Fruit fly (Drosophila melanogaster) whole organism, embryonic: ENCODE data around the gene CG3556.

ENCODE experiments used
- Asciz ChIP-seq: fragments of 200-800 bp; sonication (Bioruptor generic); optimal IDR thresholded peaks from 2 replicates; lab custom pipeline; 2017; ENCODE audit warnings: missing biosample characterization, mild to moderate bottlenecking, missing genetic modification characterization, missing genetic modification reagents
- BEAF-32 ChIP-seq: fragments of 200-800 bp; sonication (Bioruptor generic); optimal IDR thresholded peaks from 3 replicates; lab custom pipeline; 2017; ENCODE audit warnings: missing biosample characterization, missing genetic modification characterization, mild to moderate bottlenecking, moderate library complexity, missing genetic modification reagents
- BtbVII ChIP-seq: fragments of 200-800 bp; sonication (Bioruptor generic); optimal IDR thresholded peaks from 3 replicates; lab custom pipeline; 2017; ENCODE audit warnings: missing biosample characterization, mild to moderate bottlenecking, missing genetic modification characterization
- Bteb2 ChIP-seq: fragments of 200-800 bp; sonication (Bioruptor generic); optimal IDR thresholded peaks from 2 replicates; lab custom pipeline; 2016; ENCODE audit warnings: missing biosample characterization, missing genetic modification characterization
- CG11093 ChIP-seq: fragments of 200-800 bp; sonication (Bioruptor generic); IDR thresholded peaks from 3 replicates; pipeline ENCODE4 v1.3.6; 2022; ENCODE audit warnings: missing biosample characterization, missing genetic modification characterization
- CG11560 ChIP-seq: fragments of 200-800 bp; sonication (Bioruptor generic); IDR thresholded peaks from 3 replicates; pipeline ENCODE4 v1.3.6; 2022; ENCODE audit warnings: missing biosample characterization, missing genetic modification characterization
- CG11695 ChIP-seq: fragments of 200-800 bp; sonication (Bioruptor generic); IDR thresholded peaks from 3 replicates; pipeline ENCODE4 v1.3.6; 2022; ENCODE audit warnings: missing biosample characterization, missing genetic modification characterization
- CG11723 ChIP-seq: fragments of 200-800 bp; sonication (Bioruptor generic); optimal IDR thresholded peaks from 2 replicates; lab custom pipeline; 2017; ENCODE audit warnings: missing biosample characterization, mild to moderate bottlenecking, missing genetic modification characterization
- CG12299 ChIP-seq: fragments of 200-800 bp; sonication (Bioruptor generic); optimal IDR thresholded peaks from 2 replicates; lab custom pipeline; 2018; ENCODE audit warnings: missing biosample characterization, mild to moderate bottlenecking, missing genetic modification characterization
- CG12942 ChIP-seq: fragments of 200-800 bp; sonication (Bioruptor generic); optimal IDR thresholded peaks from 3 replicates; lab custom pipeline; 2016; ENCODE audit warnings: missing biosample characterization, missing genetic modification characterization
- CG15073 ChIP-seq: fragments of 200-800 bp; sonication (Bioruptor generic); optimal IDR thresholded peaks from 2 replicates; lab custom pipeline; 2016; ENCODE audit warnings: missing biosample characterization, missing genetic modification characterization
- CG17612 ChIP-seq: fragments of 200-800 bp; sonication (Bioruptor generic); IDR thresholded peaks from 2 replicates; pipeline ENCODE4 v1.3.6; 2022; ENCODE audit warnings: missing biosample characterization, missing genetic modification characterization
- CG2120 ChIP-seq: fragments of 200-800 bp; sonication (Bioruptor generic); optimal IDR thresholded peaks from 3 replicates; lab custom pipeline; 2016; ENCODE audit warnings: missing biosample characterization, missing genetic modification characterization
- CG2678 ChIP-seq: fragments of 200-800 bp; sonication (Bioruptor generic); optimal IDR thresholded peaks from 3 replicates; lab custom pipeline; 2019; ENCODE audit warnings: missing biosample characterization, mild to moderate bottlenecking, missing genetic modification characterization, moderate library complexity
- CG30431 ChIP-seq: fragments of 200-800 bp; sonication (Bioruptor generic); optimal IDR thresholded peaks from 2 replicates; lab custom pipeline; 2017; ENCODE audit warnings: missing biosample characterization, missing genetic modification characterization
- CG32772 ChIP-seq: fragments of 200-800 bp; sonication (Bioruptor generic); IDR thresholded peaks from 2 replicates; pipeline ENCODE4 v1.3.6; 2022; ENCODE audit warnings: missing biosample characterization, missing genetic modification characterization
- CG3407 ChIP-seq: fragments of 200-800 bp; sonication (Bioruptor generic); optimal IDR thresholded peaks from 2 replicates; lab custom pipeline; 2018; ENCODE audit warnings: missing biosample characterization, mild to moderate bottlenecking, missing genetic modification characterization
- CG34376 ChIP-seq: fragments of 200-800 bp; sonication (Bioruptor generic); optimal IDR thresholded peaks from 2 replicates; lab custom pipeline; 2018; ENCODE audit warnings: missing biosample characterization, mild to moderate bottlenecking, missing genetic modification characterization
- CG3726 ChIP-seq: fragments of 200-800 bp; sonication (Bioruptor generic); IDR thresholded peaks from 3 replicates; pipeline ENCODE4, ENCODE4 v1.3.6; 2022; ENCODE audit warnings: missing biosample characterization, missing genetic modification characterization
- CG4328 ChIP-seq: fragments of 200-800 bp; sonication (Bioruptor generic); optimal IDR thresholded peaks from 3 replicates; lab custom pipeline; 2017; ENCODE audit warnings: missing biosample characterization, missing genetic modification reagents, missing genetic modification characterization
- CG5245 ChIP-seq: fragments of 200-800 bp; sonication (Bioruptor generic); optimal IDR thresholded peaks from 3 replicates; lab custom pipeline; 2016; ENCODE audit warnings: missing biosample characterization, missing genetic modification characterization
- CG7556 ChIP-seq: fragments of 200-800 bp; sonication (Bioruptor generic); optimal IDR thresholded peaks from 2 replicates; lab custom pipeline; 2017; ENCODE audit warnings: missing biosample characterization, mild to moderate bottlenecking, missing genetic modification characterization
- CG7786 ChIP-seq: fragments of 200-800 bp; sonication (Bioruptor generic); optimal IDR thresholded peaks from 2 replicates; lab custom pipeline; 2016; ENCODE audit warnings: missing biosample characterization, missing genetic modification characterization
- CG9609 ChIP-seq: fragments of 200-800 bp; sonication (Bioruptor generic); optimal IDR thresholded peaks from 3 replicates; lab custom pipeline; 2016; ENCODE audit warnings: missing biosample characterization, missing genetic modification characterization
- CG9797 ChIP-seq: fragments of 200-800 bp; sonication (Bioruptor generic); optimal IDR thresholded peaks from 3 replicates; lab custom pipeline; 2018; ENCODE audit warnings: missing biosample characterization, mild to moderate bottlenecking, missing genetic modification characterization
- Kr ChIP-seq: fragments of 200-800 bp; sonication (Bioruptor generic); optimal IDR thresholded peaks from 2 replicates; lab custom pipeline; 2017; ENCODE audit warnings: missing biosample characterization, mild to moderate bottlenecking, missing genetic modification characterization
- Med ChIP-seq: fragments of 200-800 bp; sonication (Bioruptor generic); peaks from one replicate; lab custom pipeline; 2016; ENCODE audit warnings: missing biosample characterization, missing genetic modification characterization, mild to moderate bottlenecking, inconsistent platforms, moderate library complexity
- Mes4 ChIP-seq: fragments of 200-800 bp; sonication (Bioruptor generic); optimal IDR thresholded peaks from 2 replicates; lab custom pipeline; 2016; ENCODE audit warnings: missing biosample characterization, missing genetic modification characterization
- Ptx1 ChIP-seq: fragments of 200-800 bp; sonication (Bioruptor generic); IDR thresholded peaks from 2 replicates; pipeline ENCODE4 v1.3.6; 2022; ENCODE audit warnings: missing biosample characterization, missing genetic modification characterization
- abd-A ChIP-seq: fragments of 200-800 bp; sonication (Bioruptor generic); optimal IDR thresholded peaks from 3 replicates; lab custom pipeline; 2019; ENCODE audit warnings: missing biosample characterization, mild to moderate bottlenecking, missing genetic modification characterization, moderate library complexity
- aop ChIP-seq: fragments of 200-800 bp; sonication (Bioruptor generic); IDR thresholded peaks from 2 replicates; pipeline ENCODE4 v1.3.6; 2022; ENCODE audit warnings: missing biosample characterization, missing genetic modification characterization
- ash1 ChIP-seq: fragments of 200-800 bp; sonication (Bioruptor generic); optimal IDR thresholded peaks from 2 replicates; lab custom pipeline; 2018; ENCODE audit warnings: missing biosample characterization, mild to moderate bottlenecking, missing genetic modification characterization
- bab2 ChIP-seq: fragments of 200-800 bp; sonication (Bioruptor generic); optimal IDR thresholded peaks from 2 replicates; lab custom pipeline; 2016; ENCODE audit warnings: missing biosample characterization, missing genetic modification characterization
- bsh ChIP-seq, 2 experiments: fragments of 200-800 bp; sonication (Bioruptor generic); optimal IDR thresholded peaks; 2 replicates each; lab custom pipeline; 2017 to 2018; ENCODE audit warnings: mild to moderate bottlenecking in 2 of 2, missing biosample characterization in 2 of 2, missing genetic modification characterization in 2 of 2, moderate library complexity in 1 of 2
- cas ChIP-seq: fragments of 200-800 bp; sonication (Bioruptor generic); IDR thresholded peaks from 2 replicates; pipeline ENCODE4 v1.3.6; 2022; ENCODE audit warnings: missing biosample characterization, missing genetic modification characterization
- dm ChIP-seq: fragments of 200-800 bp; sonication (Bioruptor generic); optimal IDR thresholded peaks from 3 replicates; lab custom pipeline; 2016; ENCODE audit warnings: missing biosample characterization, missing genetic modification characterization
- emc ChIP-seq: fragments of 200-800 bp; sonication (Bioruptor generic); optimal IDR thresholded peaks from 2 replicates; lab custom pipeline; 2016; ENCODE audit warnings: missing biosample characterization, missing genetic modification characterization
- esg ChIP-seq: fragments of 200-800 bp; sonication (Bioruptor generic); conservative IDR thresholded peaks from 2 replicates; pipeline ENCODE4 v1.3.6; 2022; ENCODE audit warnings: missing biosample characterization, missing genetic modification characterization
- fd64A ChIP-seq: fragments of 200-800 bp; sonication (Bioruptor generic); optimal IDR thresholded peaks from 3 replicates; lab custom pipeline; 2018; ENCODE audit warnings: missing biosample characterization, mild to moderate bottlenecking, missing genetic modification characterization
- gsb ChIP-seq: fragments of 200-800 bp; sonication (Bioruptor generic); IDR thresholded peaks from 2 replicates; pipeline ENCODE4 v1.3.6; 2022; ENCODE audit warnings: missing biosample characterization, missing genetic modification characterization
- gsb-n ChIP-seq: fragments of 200-800 bp; sonication (Bioruptor generic); optimal IDR thresholded peaks from 3 replicates; lab custom pipeline; 2018; ENCODE audit warnings: missing biosample characterization, mild to moderate bottlenecking, missing genetic modification characterization
- klu ChIP-seq: fragments of 200-800 bp; sonication (Bioruptor generic); IDR thresholded peaks from 2 replicates; pipeline ENCODE4 v1.3.6; 2022; ENCODE audit warnings: missing biosample characterization, missing genetic modification characterization
- nom ChIP-seq: fragments of 200-800 bp; sonication (Bioruptor generic); optimal IDR thresholded peaks from 2 replicates; lab custom pipeline; 2017; ENCODE audit warnings: missing biosample characterization, missing genetic modification characterization, mild to moderate bottlenecking, moderate library complexity, missing genetic modification reagents
- onecut ChIP-seq: fragments of 200-800 bp; sonication (Bioruptor generic); IDR thresholded peaks from 2 replicates; pipeline ENCODE4 v1.3.6; 2022; ENCODE audit warnings: missing biosample characterization, missing genetic modification characterization
- prd ChIP-seq, 3 experiments: fragments of >200 bp in 2 of 3; fragments of 200-800 bp in 1 of 3; sonication (Bioruptor generic) in 1 of 3; optimal IDR thresholded peaks in 2 of 3; IDR thresholded peaks in 1 of 3; 2 replicates in 2 of 3; 3 replicates in 1 of 3; pipeline versions ENCODE4 v1.3.6 to Lab custom; 2017 to 2022; ENCODE audit warnings: missing biosample characterization in 1 of 3, missing genetic modification characterization in 1 of 3
- pros ChIP-seq: fragments of 200-800 bp; sonication (Bioruptor generic); optimal IDR thresholded peaks from 3 replicates; lab custom pipeline; 2019; ENCODE audit warnings: missing biosample characterization, mild to moderate bottlenecking, missing genetic modification characterization, moderate library complexity
- pum ChIP-seq: fragments of 200-800 bp; sonication (Bioruptor generic); optimal IDR thresholded peaks from 2 replicates; lab custom pipeline; 2016; ENCODE audit warnings: missing biosample characterization, missing genetic modification characterization
- row ChIP-seq: fragments of 200-800 bp; sonication (Bioruptor generic); IDR thresholded peaks from 3 replicates; pipeline ENCODE4 v1.3.6; 2022; ENCODE audit warnings: missing biosample characterization, missing genetic modification characterization
- shn ChIP-seq: fragments of 200-800 bp; sonication (Bioruptor generic); optimal IDR thresholded peaks from 3 replicates; lab custom pipeline; 2016; ENCODE audit warnings: missing biosample characterization, missing genetic modification characterization
- wor ChIP-seq: fragments of 200-800 bp; sonication (Bioruptor generic); IDR thresholded peaks from 2 replicates; pipeline ENCODE4 v1.3.6; 2022; ENCODE audit warnings: missing biosample characterization, missing genetic modification characterization
- zf30C ChIP-seq: fragments of 200-800 bp; sonication (Bioruptor generic); optimal IDR thresholded peaks from 3 replicates; lab custom pipeline; 2018; ENCODE audit warnings: missing biosample characterization, mild to moderate bottlenecking, missing genetic modification characterization

Gene CG3556

DNA sequence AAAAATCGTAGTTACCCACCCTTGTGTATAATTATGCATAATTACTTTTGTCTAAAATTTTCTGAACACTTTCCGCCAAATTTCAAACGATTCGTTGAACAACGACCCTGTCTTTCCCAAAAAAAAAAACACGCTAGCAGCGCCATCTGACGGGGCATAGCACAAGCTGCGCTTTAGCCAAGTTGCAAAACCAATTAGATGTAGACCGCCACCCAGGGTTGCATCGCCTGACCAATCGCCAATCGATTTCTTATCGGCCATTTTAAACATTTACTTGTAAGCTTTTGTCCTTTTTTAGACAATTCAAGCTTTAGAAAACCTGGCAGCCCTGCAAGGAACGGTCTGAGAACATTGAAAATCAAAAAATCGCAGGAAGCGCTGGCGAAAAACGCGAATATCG, at the start of gene CG3556 (continued):
- TF ChIP-seq BEAF-32 (GFP tag; lab: Kevin White, UChicago) (peak; percentile 52), shn (GFP tag; lab: Kevin White, UChicago) (peak; percentile 30), wor (GFP tag; lab: Robert Waterston, UW) (no peak), zf30C (GFP tag; lab: Kevin White, UChicago) (no peak), CG5245 (GFP tag; lab: Kevin White, UChicago) (no peak), CG12942 (GFP tag; lab: Kevin White, UChicago) (peak; percentile 8), emc (GFP tag; lab: Kevin White, UChicago) (no peak), CG9797 (GFP tag; lab: Kevin White, UChicago) (peak; percentile 48), CG11093 (GFP tag; lab: Robert Waterston, UW) (no peak), abd-A (tag; lab: Kevin White, UChicago) (no peak), ash1 (GFP tag; lab: Kevin White, UChicago) (no peak), CG9609 (GFP tag; lab: Kevin White, UChicago) (peak; percentile 25), CG30431 (GFP tag; lab: Kevin White, UChicago) (no peak), bsh (GFP tag; optimal IDR thresholded peaks at IDR 0.05; lab: Kevin White, UChicago) (peak in 1 of 2 experiments; percentile 36), bab2 (no peak), CG2678 (tag; lab: Kevin White, UChicago) (no peak), CG4328 (GFP tag; lab: Kevin White, UChicago) (no peak), fd64A (GFP tag; lab: Kevin White, UChicago) (no peak), dm (GFP tag; lab: Kevin White, UChicago) (peak; percentile 50), Bteb2 (GFP tag; lab: Kevin White, UChicago) (no peak), CG15073 (GFP tag; lab: Kevin White, UChicago) (no peak), CG11560 (tag; lab: Robert Waterston, UW) (peak; percentile 78; the same call in 2 of the 3 replicates), klu (GFP tag; lab: Robert Waterston, UW) (0 out of 2 replicates have a peak, but pooled peaks have one; percentile 7), gsb-n (tag; lab: Kevin White, UChicago) (no peak), onecut (GFP tag; lab: Robert Waterston, UW) (peak; percentile 69), row (GFP tag; lab: Robert Waterston, UW) (peak; percentile 37; the same call in 2 of the 3 replicates), prd (optimal IDR thresholded peaks at IDR 0.05; lab: Kevin White, UChicago) (no peak), prd (GFP tag; IDR thresholded peaks at IDR 0.05; lab: Robert Waterston, UW) (peak; percentile 46; the same call in 2 of the 3 replicates), Mes4 (peak; percentile 40), CG7556 (GFP tag; lab: Kevin White, UChicago) (no peak), aop (GFP tag; lab: Robert Waterston, UW) (no peak), CG32772 (GFP tag; lab: Robert Waterston, UW) (peak; percentile 47; the same call in 1 of the 2 replicates), CG11723 (GFP tag; lab: Kevin White, UChicago) (no peak), CG12299 (no peak), pros (GFP tag; lab: Kevin White, UChicago) (no peak), Asciz (no peak), CG34376 (GFP tag; lab: Kevin White, UChicago) (no peak), esg (0 out of 2 replicates have a peak, but pooled peaks have one; percentile 5), pum (GFP tag; lab: Kevin White, UChicago) (peak; percentile 26), CG7786 (GFP tag; lab: Kevin White, UChicago) (no peak), nom (GFP tag; lab: Kevin White, UChicago) (no peak), CG17612 (GFP tag; lab: Robert Waterston, UW) (peak; percentile 31; the same call in 1 of the 2 replicates), CG3726 (GFP tag; lab: Robert Waterston, UW) (no peak), gsb (GFP tag; lab: Robert Waterston, UW) (no peak), CG11695 (GFP tag; lab: Robert Waterston, UW) (no peak), BtbVII (no peak), CG2120 (peak; percentile 44), CG3407 (GFP tag; lab: Kevin White, UChicago) (peak; percentile 34), cas (0 out of 2 replicates have a peak, but pooled peaks have one; percentile 11), Med (GFP tag; lab: Kevin White, UChicago) (no peak), Ptx1 (peak; percentile 57), Kr (GFP tag; lab: Kevin White, UChicago) (no peak)
